Worm (Caenorhabditis elegans): ENCODE results near the gene coa-4.

coa-4 gene

DNA sequence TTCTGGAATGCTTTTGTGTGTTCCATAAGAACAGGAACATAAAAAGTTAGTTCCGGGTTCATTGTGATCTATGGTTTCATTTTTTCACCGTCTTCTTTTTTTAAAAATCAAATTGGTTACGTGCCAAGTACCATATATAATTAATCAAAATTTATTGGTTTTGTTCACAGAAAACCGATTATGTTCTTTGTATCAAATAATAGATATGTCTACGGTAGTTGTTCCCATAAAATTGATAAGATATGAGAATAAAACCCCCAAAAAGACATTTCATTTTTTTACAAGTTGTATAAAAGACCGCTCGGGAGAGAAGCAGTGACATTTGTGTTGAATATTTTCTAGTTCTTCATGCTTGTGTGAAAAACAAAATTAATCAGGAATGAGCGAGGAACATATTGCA, 45.7 kb upstream of the coa-4 start, which contains the start of gene C10C5.5:
TSS of gene C10C5.5 (plus strand) at position 301 of the 400 bp plus-strand sequence.
- TF ChIP-seq sdz-38 (tag; optimal IDR thresholded peaks at IDR 0.05) (no peak), F57A8.1 (GFP tag; optimal IDR thresholded peaks at IDR 0.05) (no peak), lsl-1 (GFP tag; optimal IDR thresholded peaks at IDR 0.05) (no peak), athp-1 (tag; optimal IDR thresholded peaks at IDR 0.05) (no peak), lsy-27 (tag; optimal IDR thresholded peaks at IDR 0.05; ENCODE audit: borderline replicate concordance, insufficient read depth) (no peak), akir-1 (GFP tag; optimal IDR thresholded peaks at IDR 0.05) (no peak)

DNA sequence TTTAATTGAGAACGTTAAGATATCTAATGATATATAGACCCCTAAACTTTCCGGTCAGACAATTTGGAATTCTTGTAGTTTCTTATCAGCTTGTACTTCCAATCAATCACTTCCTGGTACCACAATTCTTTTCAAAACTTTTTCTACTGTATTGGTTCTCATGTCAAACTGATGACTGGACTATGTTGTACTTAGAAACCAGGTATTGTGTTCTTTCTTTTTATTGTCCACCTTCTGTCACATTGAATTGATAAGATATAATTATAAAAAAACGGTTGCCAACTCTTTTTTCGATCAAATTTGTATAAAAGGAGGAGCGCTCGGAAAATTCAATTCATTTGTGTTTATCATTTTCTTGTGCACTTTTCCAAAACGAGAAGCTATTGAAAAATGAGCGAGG, 42.9 kb upstream of the coa-4 start, which contains the start of gene C10C5.4:
TSS of gene C10C5.4 (plus strand) at position 281 of the 400 bp plus-strand sequence.
- TF ChIP-seq nhr-80 (tag; optimal IDR thresholded peaks at IDR 0.05) = peak; percentile 76
- TF ChIP-seq let-607 (tag; optimal IDR thresholded peaks at IDR 0.05) = peak in 1 of 2 experiments; percentile 6
- no peak for TF ChIP-seq mxl-1 (tag; optimal IDR thresholded peaks at IDR 0.05)

DNA sequence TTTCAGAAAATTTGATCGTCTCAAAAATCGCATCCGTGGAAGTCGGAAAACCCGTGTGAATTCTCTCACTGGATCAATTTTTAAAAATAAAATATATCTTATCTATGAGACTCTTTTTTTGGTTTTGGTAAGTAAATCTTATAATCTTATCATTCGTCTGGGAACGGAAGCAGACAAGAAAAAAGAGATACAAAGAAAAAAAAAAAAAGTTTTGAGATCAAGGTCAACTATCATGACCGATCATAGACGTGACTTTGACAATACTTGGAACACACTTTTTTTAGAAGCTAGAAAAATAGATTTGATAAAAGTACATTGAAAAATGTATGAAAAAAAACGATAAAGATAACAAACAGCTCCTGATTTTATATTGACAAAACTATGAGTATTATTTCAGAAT, 41.1 kb upstream of the coa-4 start:
- TF ChIP-seq zim-3 (tag; optimal IDR thresholded peaks at IDR 0.05) (no peak), lin-40 (tag; optimal IDR thresholded peaks at IDR 0.05) (peak; percentile 30), somi-1 (GFP tag; optimal IDR thresholded peaks at IDR 0.05) (peak; percentile 10), K11D2.4 (GFP tag; IDR thresholded peaks at IDR 0.05) (peak; percentile 63; the same call in 1 of the 2 replicates), ztf-26 (tag; optimal IDR thresholded peaks at IDR 0.05) (peak; percentile 56)

DNA sequence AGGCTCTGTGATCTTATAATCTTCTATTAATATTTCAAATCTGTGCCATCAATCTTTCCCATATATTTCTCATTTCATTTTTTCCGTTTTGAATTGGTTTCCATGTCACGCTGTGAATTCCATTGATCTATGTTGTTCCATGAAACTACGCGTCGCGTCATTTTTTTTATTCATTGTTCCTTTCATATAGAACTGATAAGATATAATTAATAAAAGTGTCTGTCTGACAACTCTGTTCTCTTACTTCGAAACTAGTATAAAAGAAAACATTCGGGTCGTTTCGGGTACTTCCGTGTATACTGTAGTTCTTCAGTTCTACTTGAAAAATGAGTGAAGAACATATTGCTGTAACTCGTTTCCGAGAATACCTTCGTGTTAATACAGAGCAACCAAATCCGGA, 39.1 kb upstream of the coa-4 start, which contains the start of gene C10C5.3:
TSS of gene C10C5.3 (plus strand) at position 301 of the 400 bp plus-strand sequence.
- TF ChIP-seq atf-7 (tag; optimal IDR thresholded peaks at IDR 0.05) (no peak), ceh-79 (tag; optimal IDR thresholded peaks at IDR 0.05) (no peak), ztf-26 (tag; optimal IDR thresholded peaks at IDR 0.05) (no peak), ceh-58 (GFP tag; IDR thresholded peaks at IDR 0.05) (no peak), C17E4.6 (GFP tag; IDR thresholded peaks at IDR 0.05) (no peak), nfyb-1 (GFP tag; IDR thresholded peaks at IDR 0.05) (no peak), hrde-1 (tag; optimal IDR thresholded peaks at IDR 0.05; ENCODE audit: borderline replicate concordance) (no peak), snpc-1.1 (tag; optimal IDR thresholded peaks at IDR 0.05; ENCODE audit: insufficient read depth) (no peak), ztf-6 (GFP tag; IDR thresholded peaks at IDR 0.05) (no peak), hlh-26 (GFP tag; conservative IDR thresholded peaks at IDR 0.05) (no peak)

ce11 chrIV:9371126-9371525, 35.7 kb upstream of the coa-4 start, which contains the start of gene fbxc-58:
fbxc-58 (plus strand) TSS chrIV:9371508.
- TF ChIP-seq akir-1 (GFP tag; optimal IDR thresholded peaks at IDR 0.05) (no peak), cebp-1 (GFP tag; IDR thresholded peaks at IDR 0.05) (peak; percentile 93), cebp-1 (tag; optimal IDR thresholded peaks at IDR 0.05) (peak; percentile 93), unc-62 (GFP tag; optimal IDR thresholded peaks at IDR 0.05) (peak; percentile 96), nhr-80 (tag; optimal IDR thresholded peaks at IDR 0.05) (peak; percentile 33), attf-6 (GFP tag; IDR thresholded peaks at IDR 0.05) (no peak), Y53G8AR.9 (GFP tag; conservative IDR thresholded peaks at IDR 0.05) (no peak)

DNA sequence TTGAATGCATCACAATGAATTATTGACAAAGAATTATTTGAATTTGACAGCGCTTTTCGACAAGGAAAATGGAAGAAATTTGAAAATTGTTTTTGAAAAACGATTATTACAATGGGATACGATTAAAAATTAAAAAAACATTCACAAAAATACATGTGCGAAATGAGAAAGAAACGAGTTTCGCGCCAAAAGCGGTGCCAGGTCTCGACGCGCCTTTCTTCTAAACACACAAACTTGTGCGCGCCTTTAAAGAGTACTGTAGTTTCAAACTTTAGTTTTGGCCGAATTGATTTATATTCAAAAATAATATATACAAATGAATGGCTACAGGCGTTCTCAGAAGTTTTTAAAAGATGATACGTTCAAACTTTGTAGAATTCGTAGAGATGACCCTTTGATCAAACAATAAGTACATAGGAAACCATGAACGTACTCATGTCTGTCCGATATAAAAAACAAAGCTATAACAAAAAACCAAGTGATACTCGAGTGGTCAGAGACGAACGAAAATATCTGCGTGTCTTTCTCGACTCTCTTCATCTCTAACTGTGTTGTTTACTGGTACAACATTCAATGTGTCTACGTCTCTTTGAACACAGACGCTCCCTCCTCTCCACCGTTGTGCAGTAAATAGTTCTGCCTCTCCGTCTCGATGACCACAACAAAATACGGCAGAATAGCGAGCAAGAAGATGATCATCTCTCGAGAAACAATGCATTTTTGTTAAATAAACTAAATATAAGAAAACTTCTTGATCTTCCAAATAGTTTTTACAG, 32.6 kb upstream of the coa-4 start:
- TF ChIP-seq B0035.1 (tag; optimal IDR thresholded peaks at IDR 0.05) = no peak
- TF ChIP-seq ccch-3 (GFP tag; optimal IDR thresholded peaks at IDR 0.05) = no peak
- no peak for TF ChIP-seq unc-130 (GFP tag; optimal IDR thresholded peaks at IDR 0.05)
- no peak for TF ChIP-seq lin-26 (GFP tag; IDR thresholded peaks at IDR 0.05)
- no peak for TF ChIP-seq rpc-1 (optimal IDR thresholded peaks at IDR 0.05)
- TF ChIP-seq rpc-1 (tag; optimal IDR thresholded peaks at IDR 0.05) = no peak
- TF ChIP-seq nhr-179 (tag; optimal IDR thresholded peaks at IDR 0.05) = no peak
- TF ChIP-seq K11D2.4 (GFP tag; IDR thresholded peaks at IDR 0.05) = no peak
- no peak for TF ChIP-seq akir-1 (GFP tag; optimal IDR thresholded peaks at IDR 0.05)
- TF ChIP-seq ZK185.1 (tag; optimal IDR thresholded peaks at IDR 0.05; ENCODE audit: poor library complexity, severe bottlenecking) = peak; percentile 10
- TF ChIP-seq pha-4 (tag; optimal IDR thresholded peaks at IDR 0.05) = no peak
- peak; percentile 92 for TF ChIP-seq efl-1 (GFP tag; optimal IDR thresholded peaks at IDR 0.05)
- no peak for TF ChIP-seq egl-18 (GFP tag; IDR thresholded peaks at IDR 0.05)

Data from whole organism, young adult.